Fruit fly (Drosophila melanogaster): ENCODE measurements around the gene CG33308.

DNA sequence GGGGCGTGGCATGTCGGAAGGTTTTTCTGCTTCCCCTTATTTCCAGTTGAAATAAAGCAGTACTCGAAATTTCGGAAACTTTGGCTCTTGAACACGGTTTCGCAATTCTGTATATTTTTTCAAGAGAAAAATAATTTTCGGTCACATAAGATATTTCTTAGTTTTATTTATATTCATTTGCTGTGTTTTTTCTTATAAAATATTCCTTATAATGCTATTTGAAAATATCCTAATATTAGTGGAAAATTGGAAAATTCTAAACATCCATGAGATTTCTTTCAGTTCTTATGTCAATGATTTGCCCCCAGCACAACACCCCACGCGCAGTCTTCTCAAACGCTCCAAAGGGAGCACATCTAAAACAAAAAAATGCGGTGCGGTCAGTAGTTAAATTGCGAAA, 41.7 kb upstream of the CG33308 start, which contains the start of gene CG4691:
- TF ChIP-seq Mnt (GFP tag; optimal IDR thresholded peaks at IDR 0.05) = no peak
- TF ChIP-seq bab1 (GFP tag; optimal IDR thresholded peaks at IDR 0.05) = no peak
- no peak for TF ChIP-seq CG7101 (tag; optimal IDR thresholded peaks at IDR 0.05)
- no peak for TF ChIP-seq toe (GFP tag; optimal IDR thresholded peaks at IDR 0.05)
- no peak for TF ChIP-seq Clk (GFP tag; optimal IDR thresholded peaks at IDR 0.05)
- TF ChIP-seq kay (GFP tag; ENCODE audit: borderline replicate concordance) = no peak
- TF ChIP-seq cic (GFP tag; optimal IDR thresholded peaks at IDR 0.05) = no peak
- no peak for TF ChIP-seq pad (GFP tag; optimal IDR thresholded peaks at IDR 0.05)
- no peak for TF ChIP-seq CG1620 (GFP tag; optimal IDR thresholded peaks at IDR 0.05)
- no peak for TF ChIP-seq CG14711 (tag; optimal IDR thresholded peaks at IDR 0.05)
